Worm (Caenorhabditis elegans): ENCODE data around the gene srx-104.

ce11 chrII:3690646-3691045, 8.8 kb downstream of the srx-104 start, which contains the start of gene srx-101:
- TF ChIP-seq sup-37 (GFP tag; optimal IDR thresholded peaks at IDR 0.05) (no peak), nhr-237 (tag; optimal IDR thresholded peaks at IDR 0.05) (no peak), nhr-77 (tag; optimal IDR thresholded peaks at IDR 0.05) (no peak), elt-3 (tag; optimal IDR thresholded peaks at IDR 0.05) (no peak), xbp-1 (tag; optimal IDR thresholded peaks at IDR 0.05) (no peak), nhr-11 (tag; optimal IDR thresholded peaks at IDR 0.05) (no peak), ces-1 (GFP tag; optimal IDR thresholded peaks at IDR 0.05) (no peak), snpc-4 (tag; optimal IDR thresholded peaks at IDR 0.05) (no peak), ztf-11 (tag; optimal IDR thresholded peaks at IDR 0.05) (no peak), ztf-4 (tag; optimal IDR thresholded peaks at IDR 0.05) (no peak), blmp-1 (tag; optimal IDR thresholded peaks at IDR 0.05) (no peak)
